Fruit fly (Drosophila melanogaster) whole organism, embryonic: ENCODE results near the gene CG31495.

Experiments
- Atf3 ChIP-seq: fragments of 200-800 bp; sonication (Bioruptor generic); optimal IDR thresholded peaks from 3 replicates; lab custom pipeline; 2016; ENCODE audit warnings: missing biosample characterization, missing genetic modification characterization
- BEAF-32 ChIP-seq: fragments of 200-800 bp; sonication (Bioruptor generic); optimal IDR thresholded peaks from 3 replicates; lab custom pipeline; 2017; ENCODE audit warnings: missing biosample characterization, missing genetic modification characterization, mild to moderate bottlenecking, moderate library complexity, missing genetic modification reagents
- Bgb ChIP-seq: fragments of 200-800 bp; sonication (Bioruptor generic); IDR thresholded peaks from 2 replicates; pipeline ENCODE4 v1.3.6; 2022; ENCODE audit warnings: missing biosample characterization, missing genetic modification characterization; ENCODE audit not compliant: partially characterized antibody
- BtbVII ChIP-seq: fragments of 200-800 bp; sonication (Bioruptor generic); optimal IDR thresholded peaks from 3 replicates; lab custom pipeline; 2017; ENCODE audit warnings: missing biosample characterization, mild to moderate bottlenecking, missing genetic modification characterization
- CG10565 ChIP-seq: fragments of 200-800 bp; sonication (Bioruptor generic); optimal IDR thresholded peaks from 3 replicates; lab custom pipeline; 2016; ENCODE audit warnings: missing biosample characterization, mild to moderate bottlenecking, missing genetic modification characterization
- CG12071 ChIP-seq: fragments of 200-800 bp; sonication (Bioruptor generic); optimal IDR thresholded peaks from 3 replicates; lab custom pipeline; 2018; ENCODE audit warnings: missing biosample characterization, mild to moderate bottlenecking, missing genetic modification characterization
- CG12155 ChIP-seq: fragments of 200-800 bp; sonication (Bioruptor generic); optimal IDR thresholded peaks from 3 replicates; lab custom pipeline; 2016; ENCODE audit warnings: missing biosample characterization, missing genetic modification characterization
- CG14710 ChIP-seq: fragments of 200-800 bp; sonication (Bioruptor generic); optimal IDR thresholded peaks from 3 replicates; lab custom pipeline; 2019; ENCODE audit warnings: missing biosample characterization, mild to moderate bottlenecking, missing genetic modification characterization, moderate library complexity
- CG16815 ChIP-seq: fragments of 200-800 bp; sonication (Bioruptor generic); optimal IDR thresholded peaks from 3 replicates; lab custom pipeline; 2017; ENCODE audit warnings: missing biosample characterization, mild to moderate bottlenecking, missing genetic modification characterization
- CG2889 ChIP-seq: fragments of 200-800 bp; sonication (Bioruptor generic); IDR thresholded peaks from 3 replicates; pipeline ENCODE4 v1.3.6; 2022; ENCODE audit warnings: missing biosample characterization, missing genetic modification characterization
- CG30020 ChIP-seq: fragments of 200-800 bp; optimal IDR thresholded peaks from 2 replicates; lab custom pipeline; 2019; ENCODE audit warnings: missing biosample characterization, mild to moderate bottlenecking, missing genetic modification characterization, moderate library complexity
- CG4820 ChIP-seq: fragments of 200-800 bp; sonication (Bioruptor generic); optimal IDR thresholded peaks from 3 replicates; lab custom pipeline; 2016; ENCODE audit warnings: missing biosample characterization, missing genetic modification characterization
- CG5953 ChIP-seq: fragments of 200-800 bp; sonication (Bioruptor generic); IDR thresholded peaks from 2 replicates; pipeline ENCODE4 v1.3.6; 2022; ENCODE audit warnings: missing biosample characterization, missing genetic modification characterization
- CG8281 ChIP-seq: fragments of 200-800 bp; sonication (Bioruptor generic); optimal IDR thresholded peaks from 2 replicates; lab custom pipeline; 2018; ENCODE audit warnings: missing biosample characterization, mild to moderate bottlenecking, missing genetic modification characterization, moderate library complexity
- CrebB ChIP-seq: fragments of 200-800 bp; sonication (Bioruptor generic); optimal IDR thresholded peaks from 3 replicates; lab custom pipeline; 2018; ENCODE audit warnings: missing biosample characterization, mild to moderate bottlenecking, missing genetic modification characterization
- D19B ChIP-seq: fragments of 200-800 bp; sonication (Bioruptor generic); optimal IDR thresholded peaks from 2 replicates; lab custom pipeline; 2017; ENCODE audit warnings: missing biosample characterization, mild to moderate bottlenecking, missing genetic modification characterization
- Drgx ChIP-seq: fragments of 200-800 bp; sonication (Bioruptor generic); IDR thresholded peaks from 2 replicates; pipeline ENCODE4 v1.3.6; 2022; ENCODE audit warnings: missing biosample characterization, missing genetic modification characterization
- H2.0 ChIP-seq: fragments of 200-800 bp; sonication (Bioruptor generic); IDR thresholded peaks from 2 replicates; pipeline ENCODE4 v1.3.6; 2022; ENCODE audit warnings: missing biosample characterization, missing genetic modification characterization
- Nf-YC ChIP-seq: fragments of 200-800 bp; optimal IDR thresholded peaks from 3 replicates; lab custom pipeline; 2019; ENCODE audit warnings: missing biosample characterization, mild to moderate bottlenecking, missing genetic modification characterization, moderate library complexity
- Rfx ChIP-seq: fragments of 200-800 bp; sonication (Bioruptor generic); IDR thresholded peaks from 2 replicates; pipeline ENCODE4 v1.3.6; 2022; ENCODE audit warnings: missing biosample characterization, missing genetic modification characterization
- Xbp1 ChIP-seq: fragments of 200-800 bp; sonication (Bioruptor generic); optimal IDR thresholded peaks from 3 replicates; lab custom pipeline; 2016; ENCODE audit warnings: missing biosample characterization, mild to moderate bottlenecking, missing genetic modification characterization
- ab ChIP-seq: fragments of 200-800 bp; sonication (Bioruptor generic); optimal IDR thresholded peaks from 2 replicates; lab custom pipeline; 2016; ENCODE audit warnings: missing biosample characterization, missing genetic modification characterization
- abd-A ChIP-seq: fragments of 200-800 bp; sonication (Bioruptor generic); optimal IDR thresholded peaks from 3 replicates; lab custom pipeline; 2019; ENCODE audit warnings: missing biosample characterization, mild to moderate bottlenecking, missing genetic modification characterization, moderate library complexity
- ara ChIP-seq: fragments of 200-800 bp; sonication (Bioruptor generic); IDR thresholded peaks from 2 replicates; pipeline ENCODE4 v1.3.6; 2022; ENCODE audit warnings: missing biosample characterization, missing genetic modification characterization
- bowl ChIP-seq: fragments of 200-800 bp; sonication (Bioruptor generic); IDR thresholded peaks from 2 replicates; pipeline ENCODE4 v1.3.6; 2022; ENCODE audit warnings: missing biosample characterization, missing genetic modification characterization
- cad ChIP-seq: fragments of >200 bp; optimal IDR thresholded peaks from 2 replicates; lab custom pipeline; 2017; ENCODE audit warnings: missing biosample characterization, missing genetic modification characterization
- cwo ChIP-seq: fragments of 200-800 bp; sonication (Bioruptor generic); optimal IDR thresholded peaks from 3 replicates; lab custom pipeline; 2017; ENCODE audit warnings: missing biosample characterization, missing genetic modification characterization, mild to moderate bottlenecking, moderate library complexity, missing genetic modification reagents
- ems ChIP-seq: fragments of 200-800 bp; sonication (Bioruptor generic); optimal IDR thresholded peaks from 3 replicates; lab custom pipeline; 2016; ENCODE audit warnings: missing biosample characterization, missing genetic modification characterization
- fu2 ChIP-seq: fragments of 200-800 bp; sonication (Bioruptor generic); optimal IDR thresholded peaks from 2 replicates; lab custom pipeline; 2016; ENCODE audit warnings: missing biosample characterization, missing genetic modification characterization
- gsb ChIP-seq: fragments of 200-800 bp; sonication (Bioruptor generic); IDR thresholded peaks from 2 replicates; pipeline ENCODE4 v1.3.6; 2022; ENCODE audit warnings: missing biosample characterization, missing genetic modification characterization
- her ChIP-seq: fragments of 200-800 bp; sonication (Bioruptor generic); optimal IDR thresholded peaks from 2 replicates; lab custom pipeline; 2016; ENCODE audit warnings: missing biosample characterization, missing genetic modification characterization
- kni ChIP-seq: fragments of 200-800 bp; sonication (Bioruptor generic); optimal IDR thresholded peaks from 3 replicates; lab custom pipeline; 2017; ENCODE audit warnings: mild to moderate bottlenecking, missing biosample characterization, missing genetic modification reagents, missing genetic modification characterization
- knrl ChIP-seq: fragments of 200-800 bp; sonication (Bioruptor generic); IDR thresholded peaks from 3 replicates; pipeline ENCODE4 v1.3.6; 2022; ENCODE audit warnings: missing biosample characterization, missing genetic modification characterization; ENCODE audit not compliant: partially characterized antibody
- mld ChIP-seq: fragments of 200-800 bp; sonication (Bioruptor generic); IDR thresholded peaks from 3 replicates; pipeline ENCODE4 v1.3.6; 2022; ENCODE audit warnings: missing biosample characterization, missing genetic modification characterization; ENCODE audit not compliant: partially characterized antibody
- phol ChIP-seq: fragments of 200-800 bp; sonication (Bioruptor generic); optimal IDR thresholded peaks from 3 replicates; lab custom pipeline; 2018; ENCODE audit warnings: missing biosample characterization, mild to moderate bottlenecking, missing genetic modification characterization, moderate library complexity
- rib ChIP-seq: fragments of 200-800 bp; sonication (Bioruptor generic); IDR thresholded peaks from 2 replicates; pipeline ENCODE4 v1.3.6; 2022; ENCODE audit warnings: missing biosample characterization, missing genetic modification characterization
- sr ChIP-seq: fragments of 200-800 bp; sonication (Bioruptor generic); IDR thresholded peaks from 3 replicates; pipeline ENCODE4 v1.3.6; 2022; ENCODE audit warnings: missing biosample characterization, missing genetic modification characterization
- tll ChIP-seq, 2 experiments: fragments of 200-800 bp in 1 of 2; fragments of >200 bp in 1 of 2; sonication (Bioruptor generic) in 1 of 2; optimal IDR thresholded peaks; 2 replicates each; lab custom pipeline; 2017 to 2019; ENCODE audit warnings: missing biosample characterization in 2 of 2, missing genetic modification characterization in 2 of 2, mild to moderate bottlenecking in 1 of 2, moderate library complexity in 1 of 2
- wek ChIP-seq: fragments of 200-800 bp; sonication (Bioruptor generic); optimal IDR thresholded peaks from 3 replicates; lab custom pipeline; 2018; ENCODE audit warnings: missing biosample characterization, mild to moderate bottlenecking, missing genetic modification characterization, moderate library complexity
- yki ChIP-seq: fragments of >200 bp; optimal IDR thresholded peaks from 3 replicates; lab custom pipeline; 2018
- zen ChIP-seq: fragments of 200-800 bp; sonication (Bioruptor generic); optimal IDR thresholded peaks from 3 replicates; lab custom pipeline; 2018; ENCODE audit warnings: missing biosample characterization, mild to moderate bottlenecking, missing genetic modification characterization, moderate library complexity

The CG31495 gene

dm6 chr3R:13812736-13813250 lies 26.9 kb downstream of the CG31495 start, which contains the start of the genes tal-1A, tal-2A, tal-3A and tal-AA (continued):
- TF ChIP-seq CG10565 (GFP tag; lab: Kevin White, UChicago) (no peak), BEAF-32 (no peak), her (GFP tag; lab: Kevin White, UChicago) (peak; percentile 18), gsb (no peak), wek (GFP tag; lab: Kevin White, UChicago) (peak; percentile 43), cwo (GFP tag; lab: Kevin White, UChicago) (peak; percentile 49), rib (GFP tag; lab: Robert Waterston, UW) (no peak; the same call in 1 of the 2 replicates), Bgb (no peak), abd-A (peak; percentile 21), mld (GFP tag; lab: Robert Waterston, UW) (no peak), CG2889 (GFP tag; lab: Robert Waterston, UW) (no peak), ems (peak; percentile 30), CG14710 (tag; lab: Kevin White, UChicago) (no peak), kni (GFP tag; lab: Kevin White, UChicago) (peak; percentile 42), Drgx (GFP tag; lab: Robert Waterston, UW) (peak; percentile 44; the same call in 1 of the 2 replicates), Nf-YC (tag; lab: Kevin White, UChicago) (peak; percentile 71), Rfx (GFP tag; lab: Robert Waterston, UW) (peak; percentile 25; the same call in 1 of the 2 replicates), ab (GFP tag; lab: Kevin White, UChicago) (no peak), bowl (peak; percentile 59; the same call in 1 of the 2 replicates), CG12155 (GFP tag; lab: Kevin White, UChicago) (no peak), yki (lab: Kevin White, UChicago) (peak; percentile 99), BtbVII (GFP tag; lab: Kevin White, UChicago) (peak; percentile 65), CG8281 (no peak), fu2 (GFP tag; lab: Kevin White, UChicago) (no peak), H2.0 (GFP tag; lab: Robert Waterston, UW) (no peak), CrebB (tag; lab: Kevin White, UChicago) (peak; percentile 10), sr (GFP tag; lab: Robert Waterston, UW) (peak; percentile 75; the same call in 2 of the 3 replicates), CG12071 (GFP tag; lab: Kevin White, UChicago) (peak; percentile 6), CG30020 (tag; lab: Kevin White, UChicago) (no peak), ara (0 out of 2 replicates have a peak, but pooled peaks have one; percentile 47), CG4820 (GFP tag; lab: Kevin White, UChicago) (no peak)
- TF ChIP-seq, all 482 proteins: peak for 121

- peak; percentile 60 for TF ChIP-seq cad (GFP tag; lab: Kevin White, UChicago)
- no peak for TF ChIP-seq D19B
- TF ChIP-seq CG5953 (GFP tag; lab: Robert Waterston, UW), result no peak
- no peak for TF ChIP-seq knrl
- TF ChIP-seq Xbp1 (GFP tag; lab: Kevin White, UChicago), result no peak
- TF ChIP-seq Atf3 (GFP tag; lab: Kevin White, UChicago), result no peak
- no peak for TF ChIP-seq CG16815 (GFP tag; lab: Kevin White, UChicago)
- peak; percentile 94 for TF ChIP-seq zen (tag; lab: Kevin White, UChicago)
- TF ChIP-seq phol (tag; lab: Kevin White, UChicago), result no peak
- peak in 1 of 2 experiments; percentile 95 for TF ChIP-seq tll (GFP tag; optimal IDR thresholded peaks at IDR 0.05; lab: Kevin White, UChicago)
- TF ChIP-seq, all 482 proteins: peak for 3
These were observed 28.0 kb downstream of the CG31495 start for dm6 chr3R:13811737-13812136.
